Worm (Caenorhabditis elegans): ENCODE measurements around the gene ilcr-2.

ce11 chrII:5514846-5515245 is 39.8 kb downstream of the ilcr-2 start, which contains the start of gene sahd-1:
- TF ChIP-seq dmd-6 (GFP tag; IDR thresholded peaks at IDR 0.05) (no peak; the same call in 1 of the 2 replicates), pqm-1 (tag; optimal IDR thresholded peaks at IDR 0.05) (peak; percentile 40), egl-43 (GFP tag; IDR thresholded peaks at IDR 0.05) (no peak), aly-2 (tag; optimal IDR thresholded peaks at IDR 0.05) (no peak), ZK546.5 (tag; optimal IDR thresholded peaks at IDR 0.05) (no peak), lin-13 (GFP tag; optimal IDR thresholded peaks at IDR 0.05) (no peak), zag-1 (tag; optimal IDR thresholded peaks at IDR 0.05) (no peak), skn-1 (tag; optimal IDR thresholded peaks at IDR 0.05) (no peak), mdl-1 (tag; optimal IDR thresholded peaks at IDR 0.05) (no peak)
